Worm (Caenorhabditis elegans) whole organism, L2 larva: ENCODE results near the gene glb-20.

Experiments
- F13H6.1 ChIP-seq: sonication (generic microtip); optimal IDR thresholded peaks from 2 replicates; lab custom pipeline; 2016; ENCODE audit warnings: missing genetic modification characterization, missing compliant biosample characterization
- R02D3.7 ChIP-seq: fragments of 150-350 bp; optimal IDR thresholded peaks from 2 replicates; lab custom pipeline; 2014; ENCODE audit warnings: missing biosample characterization, missing genetic modification characterization
- ZK546.5 ChIP-seq: sonication (generic microtip); optimal IDR thresholded peaks from 2 replicates; lab custom pipeline; 2017; ENCODE audit warnings: missing biosample characterization, missing genetic modification characterization
- alr-1 ChIP-seq: fragments of 150-350 bp; optimal IDR thresholded peaks from 2 replicates; lab custom pipeline; 2014; ENCODE audit warnings: missing biosample characterization, missing genetic modification characterization
- aly-2 ChIP-seq: fragments of 150-350 bp; optimal IDR thresholded peaks from 2 replicates; lab custom pipeline; 2014; ENCODE audit warnings: missing biosample characterization, missing genetic modification characterization
- ama-1 ChIP-seq: fragments of 150-350 bp; optimal IDR thresholded peaks from 2 replicates; lab custom pipeline; 2018; ENCODE audit warnings: inconsistent platforms
- blmp-1 ChIP-seq: sonication (generic microtip); optimal IDR thresholded peaks from 2 replicates; lab custom pipeline; 2017; ENCODE audit warnings: missing genetic modification characterization, mild to moderate bottlenecking, missing compliant biosample characterization, antibody characterized with exemption, moderate library complexity; ENCODE audit not compliant: insufficient read depth
- ceh-82 ChIP-seq: fragments of 150-350 bp; optimal IDR thresholded peaks from 2 replicates; lab custom pipeline; 2014; ENCODE audit warnings: missing biosample characterization, missing genetic modification characterization
- crh-2 ChIP-seq: sonication (generic microtip); optimal IDR thresholded peaks from 2 replicates; lab custom pipeline; 2017; ENCODE audit warnings: missing biosample characterization, missing genetic modification characterization
- dmd-4 ChIP-seq: sonication (generic microtip); optimal IDR thresholded peaks from 2 replicates; lab custom pipeline; 2017; ENCODE audit warnings: missing biosample characterization, missing genetic modification characterization
- egl-27 ChIP-seq: sonication (generic microtip); optimal IDR thresholded peaks from 3 replicates; lab custom pipeline; 2017; ENCODE audit warnings: missing biosample characterization, missing genetic modification reagents, missing genetic modification characterization
- elt-1 ChIP-seq: fragments of 150-350 bp; optimal IDR thresholded peaks from 2 replicates; lab custom pipeline; 2014; ENCODE audit warnings: missing biosample characterization, missing genetic modification characterization
- elt-3 ChIP-seq: sonication (generic microtip); optimal IDR thresholded peaks from 2 replicates; lab custom pipeline; 2017; ENCODE audit warnings: missing biosample characterization, missing genetic modification characterization
- fos-1 ChIP-seq: fragments of 150-350 bp; optimal IDR thresholded peaks from 2 replicates; lab custom pipeline; 2014; ENCODE audit warnings: missing biosample characterization, missing genetic modification characterization
- gmeb-1 ChIP-seq: fragments of 150-350 bp; optimal IDR thresholded peaks from 2 replicates; lab custom pipeline; 2014; ENCODE audit warnings: missing biosample characterization, missing genetic modification characterization
- lin-11 ChIP-seq: fragments of 150-350 bp; sonication (generic microtip); optimal IDR thresholded peaks from 2 replicates; lab custom pipeline; 2014; ENCODE audit warnings: missing biosample characterization, missing genetic modification characterization, inconsistent platforms, mixed read lengths
- lin-13 ChIP-seq: fragments of 150-350 bp; optimal IDR thresholded peaks from 2 replicates; lab custom pipeline; 2014; ENCODE audit warnings: missing biosample characterization, missing genetic modification reagents, missing genetic modification characterization
- lsy-2 ChIP-seq, 2 experiments: fragments of 150-350 bp in 1 of 2; sonication (generic microtip) in 1 of 2; optimal IDR thresholded peaks; 2 replicates each; lab custom pipeline; 2014 to 2017; ENCODE audit warnings: missing biosample characterization in 2 of 2, missing genetic modification characterization in 2 of 2
- mab-5 ChIP-seq: fragments of 150-350 bp; optimal IDR thresholded peaks from 2 replicates; lab custom pipeline; 2014; ENCODE audit warnings: missing biosample characterization, missing genetic modification characterization
- mbf-1 ChIP-seq: sonication (generic microtip); optimal IDR thresholded peaks from 2 replicates; lab custom pipeline; 2017; ENCODE audit warnings: missing biosample characterization, missing genetic modification characterization
- nhr-11 ChIP-seq: fragments of 150-350 bp; optimal IDR thresholded peaks from 2 replicates; lab custom pipeline; 2014; ENCODE audit warnings: missing biosample characterization, missing genetic modification characterization
- nhr-12 ChIP-seq: fragments of 150-350 bp; optimal IDR thresholded peaks from 2 replicates; lab custom pipeline; 2014; ENCODE audit warnings: missing biosample characterization, missing genetic modification characterization
- nhr-129 ChIP-seq: fragments of 150-350 bp; optimal IDR thresholded peaks from 2 replicates; lab custom pipeline; 2014; ENCODE audit warnings: missing biosample characterization, missing genetic modification characterization
- nhr-23 ChIP-seq: fragments of 150-350 bp; optimal IDR thresholded peaks from 2 replicates; lab custom pipeline; 2014; ENCODE audit warnings: missing biosample characterization, missing genetic modification reagents, missing genetic modification characterization
- nhr-237 ChIP-seq: fragments of 150-350 bp; optimal IDR thresholded peaks from 2 replicates; lab custom pipeline; 2014; ENCODE audit warnings: missing biosample characterization, missing genetic modification characterization
- nhr-25 ChIP-seq: fragments of 150-350 bp; sonication (generic microtip); optimal IDR thresholded peaks from 3 replicates; lab custom pipeline; 2014; ENCODE audit warnings: missing biosample characterization, missing genetic modification characterization
- nhr-77 ChIP-seq: fragments of 150-350 bp; optimal IDR thresholded peaks from 2 replicates; lab custom pipeline; 2014; ENCODE audit warnings: missing biosample characterization, missing genetic modification characterization
- peb-1 ChIP-seq: fragments of 150-350 bp; optimal IDR thresholded peaks from 2 replicates; lab custom pipeline; 2014; ENCODE audit warnings: missing biosample characterization, missing genetic modification characterization
- sem-4 ChIP-seq: fragments of 150-350 bp; optimal IDR thresholded peaks from 2 replicates; lab custom pipeline; 2014; ENCODE audit warnings: missing biosample characterization, missing genetic modification reagents, missing genetic modification characterization
- skn-1 ChIP-seq: sonication (generic microtip); optimal IDR thresholded peaks from 2 replicates; lab custom pipeline; 2017; ENCODE audit warnings: missing biosample characterization, missing genetic modification characterization
- sma-3 ChIP-seq: sonication (generic microtip); optimal IDR thresholded peaks from 2 replicates; lab custom pipeline; 2016; ENCODE audit warnings: missing genetic modification reagents, missing genetic modification characterization, missing compliant biosample characterization
- sma-9 ChIP-seq, 2 experiments: fragments of 150-350 bp in 1 of 2; sonication (generic microtip) in 1 of 2; optimal IDR thresholded peaks; 2 replicates each; lab custom pipeline; 2014 to 2016; ENCODE audit warnings: missing genetic modification characterization in 2 of 2, mild to moderate bottlenecking in 1 of 2, missing biosample characterization in 1 of 2, missing compliant biosample characterization in 1 of 2, missing genetic modification reagents in 1 of 2, moderate library complexity in 1 of 2
- snpc-4 ChIP-seq: fragments of 150-350 bp; optimal IDR thresholded peaks from 2 replicates; lab custom pipeline; 2014; ENCODE audit warnings: missing biosample characterization, missing genetic modification characterization
- zag-1 ChIP-seq: fragments of 150-350 bp; optimal IDR thresholded peaks from 2 replicates; lab custom pipeline; 2014; ENCODE audit warnings: missing biosample characterization, missing genetic modification characterization
- ztf-1 ChIP-seq: fragments of 200-800 bp; sonication (Bioruptor generic); conservative IDR thresholded peaks from 2 replicates; pipeline ENCODE4 v1.3.6; 2022; ENCODE audit warnings: missing genetic modification characterization, missing compliant biosample characterization

Gene glb-20

ce11 chrX:13583895-13584344 is 28.0 kb upstream of the glb-20 start (continued):
- TF ChIP-seq nhr-23 (tag; lab: Kevin White, UChicago), result no peak
- TF ChIP-seq nhr-12 (tag; lab: Kevin White, UChicago), result no peak

ce11 chrX:13581820-13582219 is 25.9 kb upstream of the glb-20 start, which contains the start of gene F54B11.10:
Gene F54B11.10, plus strand, starts transcription at chrX:13582120.
- TF ChIP-seq nhr-237 (tag; lab: Kevin White, UChicago) (no peak), zag-1 (tag; lab: Kevin White, UChicago) (no peak), ceh-82 (no peak), nhr-25 (tag; lab: Kevin White, UChicago) (no peak), nhr-11 (tag; lab: Kevin White, UChicago) (no peak), aly-2 (tag; lab: Kevin White, UChicago) (no peak), blmp-1 (no peak), gmeb-1 (tag; lab: Kevin White, UChicago) (no peak), sma-9 (GFP tag; optimal IDR thresholded peaks at IDR 0.05; lab: Kevin White, UChicago) (no peak), sma-9 (tag; optimal IDR thresholded peaks at IDR 0.05; lab: Kevin White, UChicago) (no peak), sem-4 (no peak), nhr-77 (tag; lab: Kevin White, UChicago) (no peak), elt-1 (tag; lab: Kevin White, UChicago) (no peak), ZK546.5 (no peak)

ce11 chrX:13578483-13578882 is 22.5 kb upstream of the glb-20 start, which contains the start of gene F54B11.11:
Gene F54B11.11, plus strand, starts transcription at chrX:13578783.
- no peak for TF ChIP-seq nhr-237 (tag; lab: Kevin White, UChicago)
- TF ChIP-seq ztf-1 (GFP tag; lab: Robert Waterston, UW), result no peak
- no peak for TF ChIP-seq mab-5 (tag; lab: Kevin White, UChicago)
- no peak for TF ChIP-seq F13H6.1 (tag; lab: Kevin White, UChicago)
- no peak for TF ChIP-seq skn-1
- no peak for TF ChIP-seq nhr-23 (tag; lab: Kevin White, UChicago)
- no peak for TF ChIP-seq sem-4
- TF ChIP-seq sma-3 (GFP tag; lab: Kevin White, UChicago), result no peak
- no peak for TF ChIP-seq mbf-1 (tag; lab: Kevin White, UChicago)
- no peak for TF ChIP-seq lsy-2 (tag; optimal IDR thresholded peaks at IDR 0.05; lab: Kevin White, UChicago)
- TF ChIP-seq fos-1 (tag; lab: Kevin White, UChicago), result no peak
- TF ChIP-seq blmp-1, result no peak
- TF ChIP-seq nhr-11 (tag; lab: Kevin White, UChicago), result no peak
- TF ChIP-seq aly-2 (tag; lab: Kevin White, UChicago), result no peak
- no peak for TF ChIP-seq R02D3.7
- no peak for TF ChIP-seq elt-1 (tag; lab: Kevin White, UChicago)
- no peak for TF ChIP-seq ZK546.5
- no peak for TF ChIP-seq crh-2 (tag; lab: Kevin White, UChicago)

DNA sequence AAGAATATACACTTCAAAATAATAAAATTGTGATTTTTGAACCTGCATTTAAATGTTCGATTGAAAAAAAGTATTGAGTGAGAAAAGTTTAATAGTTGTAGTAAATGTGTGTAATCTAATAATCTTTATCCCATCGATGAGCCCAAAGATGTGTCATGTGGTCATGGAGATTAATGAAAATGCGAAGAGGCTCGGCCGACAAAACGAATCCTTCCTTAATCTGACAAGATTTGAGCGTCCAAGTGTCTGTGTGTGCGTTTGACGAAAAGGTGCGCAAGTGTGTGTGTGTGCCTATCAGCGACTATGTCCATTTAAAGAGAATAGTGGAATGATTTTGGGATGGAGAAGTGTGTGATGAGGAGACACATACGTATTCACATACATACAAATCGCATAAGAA is 18.1 kb upstream of the glb-20 start:
- no peak for TF ChIP-seq lin-11 (tag; lab: Kevin White, UChicago)
- TF ChIP-seq peb-1 (tag; lab: Kevin White, UChicago), result no peak
- no peak for TF ChIP-seq blmp-1
- no peak for TF ChIP-seq egl-27 (tag; lab: Kevin White, UChicago)
- TF ChIP-seq lin-13 (GFP tag; lab: Kevin White, UChicago), result no peak
- TF ChIP-seq snpc-4 (tag; lab: Kevin White, UChicago), result no peak
- TF ChIP-seq ztf-1 (GFP tag; lab: Robert Waterston, UW), result no peak
- TF ChIP-seq mbf-1 (tag; lab: Kevin White, UChicago), result no peak
- TF ChIP-seq nhr-23 (tag; lab: Kevin White, UChicago), result no peak
- TF ChIP-seq elt-3 (tag; lab: Kevin White, UChicago), result no peak
- no peak for TF ChIP-seq R02D3.7
- TF ChIP-seq alr-1 (tag; lab: Kevin White, UChicago), result no peak
- TF ChIP-seq ZK546.5, result no peak
- no peak for TF ChIP-seq nhr-129
- TF ChIP-seq ama-1 (lab: Kevin White, UChicago), result no peak
- no peak for TF ChIP-seq nhr-25 (tag; lab: Kevin White, UChicago)
- TF ChIP-seq nhr-11 (tag; lab: Kevin White, UChicago), result no peak
- TF ChIP-seq dmd-4 (tag; lab: Kevin White, UChicago), result no peak

ce11 chrX:13569854-13570253 is 13.9 kb upstream of the glb-20 start, which contains the start of gene R01E6.7:
Gene R01E6.7, minus strand, starts transcription at chrX:13569954.
- no peak for TF ChIP-seq elt-3 (tag; lab: Kevin White, UChicago)
